Fruit fly (Drosophila melanogaster): Measurements from ENCODE around the gene Edem2.

Edem2 gene

DNA sequence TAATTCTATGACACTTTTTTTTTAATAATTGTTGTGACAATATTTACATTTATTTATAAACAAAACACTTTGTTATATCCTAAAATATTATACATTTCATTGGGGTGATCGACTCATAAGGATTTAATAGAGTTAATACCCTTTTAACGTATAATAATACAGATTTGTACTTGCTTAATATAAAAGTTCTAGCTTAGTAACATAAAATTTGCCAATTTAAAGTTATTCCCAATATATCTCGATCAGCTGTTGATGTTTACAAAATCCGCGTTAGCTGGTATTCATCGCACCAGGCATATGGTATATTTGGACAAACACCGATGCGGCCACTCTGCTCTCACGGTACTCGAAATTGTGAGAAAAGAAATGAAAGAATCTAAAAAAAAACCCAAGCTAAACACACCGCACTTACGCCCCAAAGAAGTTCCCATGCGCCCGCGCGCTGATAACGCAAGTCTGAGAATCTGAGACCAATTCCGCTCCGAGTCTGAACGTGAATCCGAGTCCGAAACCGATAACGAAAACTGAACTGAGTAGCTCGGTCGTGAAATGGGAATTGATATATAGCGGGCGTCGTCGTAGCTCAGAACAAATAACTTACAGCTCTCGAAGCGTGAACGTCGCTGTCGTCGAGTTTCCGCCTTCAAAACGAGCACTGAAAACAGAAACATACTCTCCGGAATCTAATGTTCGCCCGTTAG lies 11.6 kb downstream of the Edem2 start, which contains the start of gene Pect (continued):
- no peak for TF ChIP-seq fd64A (GFP tag; optimal IDR thresholded peaks at IDR 0.05)
- peak; percentile 4 for TF ChIP-seq ftz-f1 (GFP tag; optimal IDR thresholded peaks at IDR 0.05)
- TF ChIP-seq PHDP (tag; optimal IDR thresholded peaks at IDR 0.05) = no peak
- TF ChIP-seq stc (GFP tag; IDR thresholded peaks at IDR 0.05) = peak; percentile 19; the same call in 1 of the 2 replicates
- peak; percentile 15; the same call in 1 of the 3 replicates for TF ChIP-seq CG34422 (GFP tag; IDR thresholded peaks at IDR 0.05)
- TF ChIP-seq Mrtf (GFP tag; IDR thresholded peaks at IDR 0.05) = no peak
- TF ChIP-seq CG9876 (GFP tag; optimal IDR thresholded peaks at IDR 0.05) = no peak
- TF ChIP-seq her (GFP tag; optimal IDR thresholded peaks at IDR 0.05) = peak; percentile 98
- TF ChIP-seq row (GFP tag; IDR thresholded peaks at IDR 0.05) = peak; percentile 81
- TF ChIP-seq CG17385 (GFP tag; optimal IDR thresholded peaks at IDR 0.05) = peak; percentile 5
- TF ChIP-seq shn (GFP tag; optimal IDR thresholded peaks at IDR 0.05) = no peak
- TF ChIP-seq vvl (GFP tag; IDR thresholded peaks at IDR 0.05) = peak; percentile 18; the same call in 1 of the 2 replicates
- TF ChIP-seq Ptx1 (GFP tag; IDR thresholded peaks at IDR 0.05) = peak; percentile 60
- peak; percentile 60 for TF ChIP-seq unc-4 (GFP tag; IDR thresholded peaks at IDR 0.05; ENCODE audit: partially characterized antibody)
- TF ChIP-seq Rfx (GFP tag; IDR thresholded peaks at IDR 0.05) = peak; percentile 27; the same call in 1 of the 2 replicates
- peak; percentile 65 for TF ChIP-seq Jarid2 (GFP tag; optimal IDR thresholded peaks at IDR 0.05)
- TF ChIP-seq CG10543 (GFP tag; optimal IDR thresholded peaks at IDR 0.05) = peak; percentile 92
- TF ChIP-seq sug (tag; optimal IDR thresholded peaks at IDR 0.05) = peak; percentile 29
- TF ChIP-seq CG9817 (tag; optimal IDR thresholded peaks at IDR 0.05) = peak; percentile 16
- TF ChIP-seq CG18011 (GFP tag; optimal IDR thresholded peaks at IDR 0.05) = peak; percentile 8
- peak; percentile 9 for TF ChIP-seq CG6765 (GFP tag; optimal IDR thresholded peaks at IDR 0.05)
- peak; percentile 89; the same call in 3 of the 4 replicates for TF ChIP-seq chinmo (GFP tag; IDR thresholded peaks at IDR 0.05; ENCODE audit: partially characterized antibody)
- peak; percentile 46 for TF ChIP-seq Ssrp (tag; optimal IDR thresholded peaks at IDR 0.05)
- TF ChIP-seq Doc2 (GFP tag; IDR thresholded peaks at IDR 0.05) = no peak
- peak; percentile 12 for TF ChIP-seq fd96Cb (tag; optimal IDR thresholded peaks at IDR 0.05)
- TF ChIP-seq dm (GFP tag; optimal IDR thresholded peaks at IDR 0.05) = peak; percentile 64
- 0 out of 2 replicates have a peak, but pooled peaks have one; percentile 12 for TF ChIP-seq MBD-R2 (GFP tag; IDR thresholded peaks at IDR 0.05)
- peak; percentile 66; the same call in 1 of the 3 replicates for TF ChIP-seq so (GFP tag; IDR thresholded peaks at IDR 0.05)
- peak; percentile 56; the same call in 1 of the 2 replicates for TF ChIP-seq GATAe (GFP tag; conservative IDR thresholded peaks at IDR 0.05)
- TF ChIP-seq CG32532 (GFP tag; IDR thresholded peaks at IDR 0.05) = peak; percentile 60; the same call in 1 of the 2 replicates
- peak; percentile 59 for TF ChIP-seq CG13424 (tag; optimal IDR thresholded peaks at IDR 0.05)
- TF ChIP-seq CG10366 (GFP tag; IDR thresholded peaks at IDR 0.05) = no peak
- peak; percentile 82 to 95 for TF ChIP-seq crp (GFP tag; optimal IDR thresholded peaks at IDR 0.05)
- TF ChIP-seq lab (GFP tag; optimal IDR thresholded peaks at IDR 0.05) = no peak
- TF ChIP-seq Fer1 (GFP tag; optimal IDR thresholded peaks at IDR 0.05) = peak; percentile 66
- TF ChIP-seq Lhr (GFP tag; optimal IDR thresholded peaks at IDR 0.05) = peak; percentile 60
- TF ChIP-seq wek (GFP tag; optimal IDR thresholded peaks at IDR 0.05) = peak; percentile 5
- TF ChIP-seq CG33213 (GFP tag; optimal IDR thresholded peaks at IDR 0.05) = peak; percentile 0
- no peak for TF ChIP-seq hkb (optimal IDR thresholded peaks at IDR 0.05)
- 0 out of 2 replicates have a peak, but pooled peaks have one; percentile 52 for TF ChIP-seq hkb (GFP tag; IDR thresholded peaks at IDR 0.05)
- no peak for TF ChIP-seq usp (GFP tag; optimal IDR thresholded peaks at IDR 0.05)
- TF ChIP-seq nmo (GFP tag; optimal IDR thresholded peaks at IDR 0.05) = peak; percentile 73
- TF ChIP-seq CG4707 (GFP tag; optimal IDR thresholded peaks at IDR 0.05) = peak; percentile 44
- TF ChIP-seq bcd (GFP tag; optimal IDR thresholded peaks at IDR 0.05) = no peak
- TF ChIP-seq Trl (optimal IDR thresholded peaks at IDR 0.05) = peak in 1 of 2 experiments; percentile 66
- no peak for TF ChIP-seq Trl (GFP tag; optimal IDR thresholded peaks at IDR 0.05)
- TF ChIP-seq ham (GFP tag; IDR thresholded peaks at IDR 0.05) = peak; percentile 34; the same call in 1 of the 2 replicates
- 0 out of 2 replicates have a peak, but pooled peaks have one; percentile 35 for TF ChIP-seq sna (GFP tag; IDR thresholded peaks at IDR 0.05; ENCODE audit: partially characterized antibody)
- TF ChIP-seq Hr39 (optimal IDR thresholded peaks at IDR 0.05) = no peak
